Fruit fly (Drosophila melanogaster) Kc167 (cell line): ENCODE measurements around the gene CG4186.

ENCODE experiments used
- Myc ChIP-seq: fragments of >200 bp; optimal IDR thresholded peaks from 2 replicates; lab custom pipeline; 2017; ENCODE audit warnings: missing external identifiers
- Sin3A ChIP-seq: fragments of >200 bp; optimal IDR thresholded peaks from 2 replicates; lab custom pipeline; 2018; ENCODE audit warnings: missing external identifiers
- h ChIP-seq: fragments of >200 bp; optimal IDR thresholded peaks from 3 replicates; lab custom pipeline; 2018; ENCODE audit warnings: missing external identifiers
- insv ChIP-seq: fragments of >200 bp; optimal IDR thresholded peaks from 3 replicates; lab custom pipeline; 2018; ENCODE audit warnings: missing external identifiers
- psq ChIP-seq: fragments of >200 bp; optimal IDR thresholded peaks from 2 replicates; lab custom pipeline; 2017; ENCODE audit warnings: missing external identifiers
- ttk ChIP-seq: sonication (Bioruptor generic); optimal IDR thresholded peaks from 2 replicates; lab custom pipeline; 2017; ENCODE audit warnings: missing external identifiers

dm6 chr3L:20747299-20747925 lies 22.0 kb upstream of the CG4186 start:
- TF ChIP-seq h (lab: Kevin White, UChicago), result no peak
- no peak for TF ChIP-seq psq (lab: Kevin White, UChicago)
- TF ChIP-seq ttk (lab: Kevin White, UChicago), result no peak
- no peak for TF ChIP-seq insv (lab: Kevin White, UChicago)
- TF ChIP-seq Sin3A (lab: Kevin White, UChicago), result no peak
- no peak for TF ChIP-seq Myc
